Worm (Caenorhabditis elegans) whole organism, early embryonic: ENCODE data around the gene tat-2.

Experiments
- B0310.2 ChIP-seq: sonication (generic microtip); optimal IDR thresholded peaks from 2 replicates; lab custom pipeline; 2016; ENCODE audit warnings: mild to moderate bottlenecking, missing genetic modification characterization, missing compliant biosample characterization
- F13C5.2 ChIP-seq: sonication (generic microtip); optimal IDR thresholded peaks from 2 replicates; lab custom pipeline; 2017; ENCODE audit warnings: mild to moderate bottlenecking, missing genetic modification characterization, inconsistent platforms, missing compliant biosample characterization
- aly-1 ChIP-seq: sonication (generic microtip); optimal IDR thresholded peaks from 2 replicates; lab custom pipeline; 2016; ENCODE audit warnings: missing genetic modification characterization, missing compliant biosample characterization
- ama-1 ChIP-seq: fragments of 150-350 bp; optimal IDR thresholded peaks from 2 replicates; lab custom pipeline; 2014
- ceh-13 ChIP-seq: fragments of 200-800 bp; sonication (Bioruptor generic); optimal IDR thresholded peaks from 2 replicates; lab custom pipeline; 2018; ENCODE audit warnings: mild to moderate bottlenecking, missing genetic modification characterization, missing compliant biosample characterization
- ceh-36 ChIP-seq: sonication (generic microtip); optimal IDR thresholded peaks from 2 replicates; lab custom pipeline; 2016; ENCODE audit warnings: missing genetic modification characterization, inconsistent platforms, missing compliant biosample characterization
- ets-7 ChIP-seq: sonication (generic microtip); optimal IDR thresholded peaks from 2 replicates; lab custom pipeline; 2016; ENCODE audit warnings: missing genotype, missing genetic modification characterization, missing compliant biosample characterization
- flt-1 ChIP-seq: fragments of 200-800 bp; sonication (Bioruptor generic); IDR thresholded peaks from 2 replicates; pipeline ENCODE4 v1.3.6; 2022; ENCODE audit warnings: missing genetic modification characterization, missing compliant biosample characterization
- hmbx-1 ChIP-seq: sonication (generic microtip); optimal IDR thresholded peaks from 2 replicates; lab custom pipeline; 2016; ENCODE audit warnings: mild to moderate bottlenecking, missing genetic modification characterization, missing compliant biosample characterization
- hmg-4 ChIP-seq: fragments of 200-800 bp; sonication (Bioruptor generic); optimal IDR thresholded peaks from 2 replicates; lab custom pipeline; 2018; ENCODE audit warnings: mild to moderate bottlenecking, missing genetic modification characterization, missing compliant biosample characterization
- hnd-1 ChIP-seq: sonication (generic microtip); optimal IDR thresholded peaks from 2 replicates; lab custom pipeline; 2016; ENCODE audit warnings: missing genetic modification characterization, missing compliant biosample characterization
- pes-1 ChIP-seq: fragments of 200-800 bp; sonication (Bioruptor generic); IDR thresholded peaks from 2 replicates; pipeline ENCODE4 v1.3.6; 2022; ENCODE audit warnings: missing genetic modification reagents, missing genetic modification characterization, missing compliant biosample characterization
- scrt-1 ChIP-seq: fragments of 200-800 bp; sonication (Bioruptor generic); IDR thresholded peaks from 2 replicates; pipeline ENCODE4 v1.3.6; 2022; ENCODE audit warnings: missing genetic modification characterization, missing compliant biosample characterization
- sea-1 ChIP-seq: fragments of 200-800 bp; sonication (Bioruptor generic); conservative IDR thresholded peaks from 2 replicates; pipeline ENCODE4 v1.3.6; 2022; ENCODE audit warnings: missing genetic modification characterization, missing compliant biosample characterization
- tbx-11 ChIP-seq: fragments of 200-800 bp; sonication (Bioruptor generic); IDR thresholded peaks from 2 replicates; pipeline ENCODE4 v1.3.6; 2022; ENCODE audit warnings: missing genetic modification characterization, missing compliant biosample characterization
- tbx-37 ChIP-seq: fragments of 200-800 bp; sonication (Bioruptor generic); conservative IDR thresholded peaks from 2 replicates; pipeline ENCODE4 v1.3.6; 2022; ENCODE audit warnings: missing genetic modification reagents, missing genetic modification characterization, missing compliant biosample characterization
- tra-4 ChIP-seq: sonication (generic microtip); optimal IDR thresholded peaks from 2 replicates; lab custom pipeline; 2017; ENCODE audit warnings: missing genetic modification characterization, missing compliant biosample characterization

tat-2 gene

ce11 chrIV:4874603-4875002 is 27.9 kb upstream of the tat-2 start, which contains the start of gene str-174:
Gene str-174, minus strand, starts transcription at chrIV:4874703.
- no peak for TF ChIP-seq tbx-37 (GFP tag; lab: Robert Waterston, UW)

ce11 chrIV:4870546-4870945 is 23.9 kb upstream of the tat-2 start, which contains the start of gene str-175:
Gene str-175, minus strand, starts transcription at chrIV:4870646.
- TF ChIP-seq ama-1, result no peak
- TF ChIP-seq F13C5.2 (tag; lab: Kevin White, UChicago), result no peak
- no peak for TF ChIP-seq tra-4 (tag; lab: Kevin White, UChicago)
- TF ChIP-seq ets-7 (tag; lab: Kevin White, UChicago), result no peak
- TF ChIP-seq flt-1, result no peak
- no peak for TF ChIP-seq hmbx-1 (tag; lab: Kevin White, UChicago)
- no peak for TF ChIP-seq hmg-4 (GFP tag; lab: Kevin White, UChicago)
- TF ChIP-seq pes-1, result no peak
- no peak for TF ChIP-seq B0310.2 (tag; lab: Kevin White, UChicago)
- no peak for TF ChIP-seq sea-1 (GFP tag; lab: Robert Waterston, UW)
- no peak for TF ChIP-seq aly-1 (tag; lab: Kevin White, UChicago)
- TF ChIP-seq tbx-37 (GFP tag; lab: Robert Waterston, UW), result no peak
- no peak for TF ChIP-seq tbx-11 (GFP tag; lab: Robert Waterston, UW)
- TF ChIP-seq ceh-13 (GFP tag; lab: Kevin White, UChicago), result no peak
- TF ChIP-seq hnd-1 (tag; lab: Kevin White, UChicago), result no peak
- TF ChIP-seq ceh-36 (tag; lab: Kevin White, UChicago), result no peak
- no peak for TF ChIP-seq scrt-1 (GFP tag; lab: Robert Waterston, UW)

- TF ChIP-seq hmg-4 (GFP tag; lab: Kevin White, UChicago) (no peak), scrt-1 (GFP tag; lab: Robert Waterston, UW) (no peak), ceh-36 (tag; lab: Kevin White, UChicago) (no peak), tbx-37 (GFP tag; lab: Robert Waterston, UW) (no peak), flt-1 (no peak), sea-1 (GFP tag; lab: Robert Waterston, UW) (no peak), pes-1 (no peak), B0310.2 (tag; lab: Kevin White, UChicago) (no peak), ceh-13 (GFP tag; lab: Kevin White, UChicago) (no peak), aly-1 (tag; lab: Kevin White, UChicago) (no peak), tbx-11 (GFP tag; lab: Robert Waterston, UW) (no peak), ama-1 (no peak), hnd-1 (tag; lab: Kevin White, UChicago) (no peak), hmbx-1 (tag; lab: Kevin White, UChicago) (no peak), ets-7 (tag; lab: Kevin White, UChicago) (no peak), F13C5.2 (tag; lab: Kevin White, UChicago) (no peak), tra-4 (tag; lab: Kevin White, UChicago) (no peak)
Measured at ce11 chrIV:4867610-4868009, 20.9 kb upstream of the tat-2 start, which contains the start of gene str-172. Gene str-172, minus strand, starts transcription at chrIV:4867710.

ce11 chrIV:4866599-4866998 is 19.9 kb upstream of the tat-2 start:
- no peak for TF ChIP-seq tbx-37 (GFP tag; lab: Robert Waterston, UW)
- TF ChIP-seq tra-4 (tag; lab: Kevin White, UChicago), result no peak
- TF ChIP-seq sea-1 (GFP tag; lab: Robert Waterston, UW), result no peak
- TF ChIP-seq B0310.2 (tag; lab: Kevin White, UChicago), result no peak
- TF ChIP-seq scrt-1 (GFP tag; lab: Robert Waterston, UW), result no peak
- no peak for TF ChIP-seq pes-1

- TF ChIP-seq pes-1 (0 out of 2 replicates have a peak, but pooled peaks have one; percentile 32), flt-1 (no peak), B0310.2 (tag; lab: Kevin White, UChicago) (no peak), sea-1 (GFP tag; lab: Robert Waterston, UW) (no peak), tbx-11 (GFP tag; lab: Robert Waterston, UW) (0 out of 2 replicates have a peak, but pooled peaks have one; percentile 19)
Measured at ce11 chrIV:4864524-4864923, 17.8 kb upstream of the tat-2 start.

ce11 chrIV:4861449-4861848 is 14.8 kb upstream of the tat-2 start, which contains the start of the genes Y17G9A.4 and str-173:
Gene Y17G9A.4, minus strand, starts transcription at chrIV:4861549.
Gene str-173, plus strand, starts transcription at chrIV:4861773.
- no peak for TF ChIP-seq ceh-36 (tag; lab: Kevin White, UChicago)
- no peak for TF ChIP-seq pes-1
- no peak for TF ChIP-seq hmbx-1 (tag; lab: Kevin White, UChicago)
- no peak for TF ChIP-seq flt-1
- TF ChIP-seq aly-1 (tag; lab: Kevin White, UChicago), result no peak
- TF ChIP-seq ceh-13 (GFP tag; lab: Kevin White, UChicago), result no peak
- TF ChIP-seq ama-1, result no peak
- TF ChIP-seq F13C5.2 (tag; lab: Kevin White, UChicago), result no peak
- no peak for TF ChIP-seq hmg-4 (GFP tag; lab: Kevin White, UChicago)
- no peak for TF ChIP-seq tbx-37 (GFP tag; lab: Robert Waterston, UW)
- TF ChIP-seq tra-4 (tag; lab: Kevin White, UChicago), result no peak
- no peak for TF ChIP-seq hnd-1 (tag; lab: Kevin White, UChicago)
- no peak for TF ChIP-seq tbx-11 (GFP tag; lab: Robert Waterston, UW)
- TF ChIP-seq scrt-1 (GFP tag; lab: Robert Waterston, UW), result no peak
- TF ChIP-seq B0310.2 (tag; lab: Kevin White, UChicago), result no peak
- no peak for TF ChIP-seq ets-7 (tag; lab: Kevin White, UChicago)
- TF ChIP-seq sea-1 (GFP tag; lab: Robert Waterston, UW), result no peak

- TF ChIP-seq hmbx-1 (tag; lab: Kevin White, UChicago) (no peak), aly-1 (tag; lab: Kevin White, UChicago) (no peak), ama-1 (no peak), hmg-4 (GFP tag; lab: Kevin White, UChicago) (no peak)
Measured at ce11 chrIV:4858573-4858972, 11.9 kb upstream of the tat-2 start, which contains the start of gene Y17G9A.3. Gene Y17G9A.3, minus strand, starts transcription at chrIV:4858673.
